Worm (Caenorhabditis elegans) whole organism, L4 larva: ENCODE measurements around the gene rer-1.

Experiments
- Y105C5A.15 ChIP-seq: fragments of 200-800 bp; sonication (Bioruptor generic); IDR thresholded peaks from 2 replicates; pipeline ENCODE4 v1.3.6; 2022; ENCODE audit warnings: missing genetic modification characterization, missing compliant biosample characterization
- aly-2 ChIP-seq: sonication (generic microtip); optimal IDR thresholded peaks from 2 replicates; lab custom pipeline; 2018; ENCODE audit warnings: missing biosample characterization, missing genetic modification characterization
- ceh-82 ChIP-seq: sonication (generic microtip); optimal IDR thresholded peaks from 2 replicates; lab custom pipeline; 2017; ENCODE audit warnings: missing biosample characterization, missing genetic modification characterization
- nhr-237 ChIP-seq: sonication (generic microtip); optimal IDR thresholded peaks from 2 replicates; lab custom pipeline; 2017; ENCODE audit warnings: missing biosample characterization, missing genetic modification characterization
- nhr-42 ChIP-seq: fragments of 200-800 bp; sonication (Bioruptor generic); IDR thresholded peaks from 2 replicates; pipeline ENCODE4 v1.3.6; 2022; ENCODE audit warnings: missing genetic modification characterization, missing compliant biosample characterization
- unc-39 ChIP-seq: sonication (generic microtip); optimal IDR thresholded peaks from 2 replicates; lab custom pipeline; 2017; ENCODE audit warnings: missing biosample characterization, missing genetic modification characterization
- ztf-11 ChIP-seq: fragments of 150-350 bp; optimal IDR thresholded peaks from 2 replicates; lab custom pipeline; 2014; ENCODE audit warnings: missing biosample characterization, missing genetic modification characterization

- TF ChIP-seq nhr-237, result no peak
- no peak for TF ChIP-seq nhr-42 (GFP tag; lab: Robert Waterston, UW)
- no peak for TF ChIP-seq ceh-82
- no peak for TF ChIP-seq aly-2 (tag; lab: Kevin White, UChicago)
- TF ChIP-seq unc-39 (tag; lab: Kevin White, UChicago), result no peak
- TF ChIP-seq ztf-11 (tag; lab: Kevin White, UChicago), result no peak
- TF ChIP-seq Y105C5A.15 (GFP tag; lab: Robert Waterston, UW), result no peak
Measured at ce11 chrII:8813659-8814058, 2.5 kb downstream of the rer-1 start.
